Worm (Caenorhabditis elegans): ENCODE results near the gene era-1.

DNA sequence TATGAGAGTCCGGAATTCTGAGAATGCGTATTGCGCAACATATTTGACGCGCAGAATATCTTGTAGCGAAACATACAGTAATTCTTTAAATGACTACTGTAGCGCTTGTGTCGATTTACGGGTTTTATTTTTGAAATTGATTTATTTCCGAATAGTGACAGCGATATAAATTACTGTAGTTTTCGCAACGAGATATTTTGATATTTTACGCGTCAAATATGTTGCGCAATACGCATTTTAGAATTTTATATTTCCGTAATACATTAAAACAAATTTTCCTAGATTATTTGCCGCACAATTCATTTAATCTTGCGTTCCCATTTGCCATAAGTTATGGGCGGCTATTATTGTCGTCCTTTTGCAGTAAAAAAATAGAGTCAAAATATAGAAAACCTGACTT lies 2.5 kb downstream of the era-1 start:
- TF ChIP-seq nhr-25 (tag; optimal IDR thresholded peaks at IDR 0.05) (no peak), ztf-4 (tag; optimal IDR thresholded peaks at IDR 0.05) (no peak)

Data from whole organism, L2 larva.